Worm (Caenorhabditis elegans): ENCODE results near the gene Y62H9A.12.

DNA sequence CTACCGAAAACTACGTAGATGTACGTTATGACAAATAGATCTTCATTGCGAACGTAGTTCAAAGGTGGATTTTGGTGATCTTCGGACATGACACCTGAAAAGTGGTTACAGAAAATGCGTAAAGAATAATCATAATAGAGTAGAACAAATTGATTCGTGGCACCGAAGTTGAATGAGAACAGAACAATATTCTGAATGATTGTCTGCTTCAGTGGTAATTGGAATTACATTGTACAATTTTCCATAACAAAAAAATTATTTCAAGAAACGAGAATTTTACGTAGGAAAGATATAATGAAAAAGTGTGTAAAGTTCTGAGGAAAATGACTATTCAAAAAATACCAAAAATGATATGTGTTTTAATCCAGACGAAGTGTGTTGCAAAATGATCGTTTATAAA, 11.3 kb upstream of the Y62H9A.12 start, which contains the start of gene Y62H9A.10:
- TF ChIP-seq nhr-28 (tag; optimal IDR thresholded peaks at IDR 0.05) (no peak), nhr-76 (tag; optimal IDR thresholded peaks at IDR 0.05) (no peak), ama-1 (optimal IDR thresholded peaks at IDR 0.05) (no peak), fkh-10 (GFP tag; optimal IDR thresholded peaks at IDR 0.05) (no peak), nhr-77 (tag; optimal IDR thresholded peaks at IDR 0.05) (no peak), pqm-1 (tag; optimal IDR thresholded peaks at IDR 0.05) (no peak), F49E8.2 (tag; optimal IDR thresholded peaks at IDR 0.05; ENCODE audit: borderline replicate concordance) (no peak), mep-1 (tag; optimal IDR thresholded peaks at IDR 0.05) (no peak), nhr-11 (tag; optimal IDR thresholded peaks at IDR 0.05) (no peak)
